Fruit fly (Drosophila melanogaster) whole organism, embryonic: ENCODE results near the gene wrm2.
A peak's percentile ranks its signal among the peaks of the same experiment; 100 is the strongest.

Experiments
- C15 ChIP-seq: fragments of 200-800 bp; sonication (Bioruptor generic); IDR thresholded peaks from 3 replicates; pipeline ENCODE4 v1.3.6; 2022; ENCODE audit warnings: missing biosample characterization, missing genetic modification characterization
- CG10979 ChIP-seq: fragments of 200-800 bp; sonication (Bioruptor generic); optimal IDR thresholded peaks from 2 replicates; lab custom pipeline; 2018; ENCODE audit warnings: missing biosample characterization, mild to moderate bottlenecking, missing genetic modification characterization, moderate library complexity
- CG11456 ChIP-seq: fragments of 200-800 bp; sonication (Bioruptor generic); IDR thresholded peaks from 3 replicates; pipeline ENCODE4 v1.3.6; 2022; ENCODE audit warnings: missing biosample characterization, missing genetic modification characterization
- CG11560 ChIP-seq: fragments of 200-800 bp; sonication (Bioruptor generic); IDR thresholded peaks from 3 replicates; pipeline ENCODE4 v1.3.6; 2022; ENCODE audit warnings: missing biosample characterization, missing genetic modification characterization
- CG12299 ChIP-seq: fragments of 200-800 bp; sonication (Bioruptor generic); optimal IDR thresholded peaks from 2 replicates; lab custom pipeline; 2018; ENCODE audit warnings: missing biosample characterization, mild to moderate bottlenecking, missing genetic modification characterization
- CG1529 ChIP-seq: fragments of 200-800 bp; sonication (Bioruptor generic); optimal IDR thresholded peaks from 3 replicates; lab custom pipeline; 2018; ENCODE audit warnings: missing biosample characterization, missing genetic modification characterization
- CG15514 ChIP-seq: fragments of 200-800 bp; sonication (Bioruptor generic); optimal IDR thresholded peaks from 3 replicates; lab custom pipeline; 2017; ENCODE audit warnings: missing biosample characterization, missing genetic modification characterization, mild to moderate bottlenecking, moderate library complexity, missing genetic modification reagents
- CG2129 ChIP-seq: fragments of 200-800 bp; sonication (Bioruptor generic); IDR thresholded peaks from 2 replicates; pipeline ENCODE4 v1.3.6; 2022; ENCODE audit warnings: missing biosample characterization, missing genetic modification characterization; ENCODE audit not compliant: partially characterized antibody
- CG31365 ChIP-seq: fragments of 200-800 bp; sonication (Bioruptor generic); optimal IDR thresholded peaks from 2 replicates; lab custom pipeline; 2018; ENCODE audit warnings: missing biosample characterization, mild to moderate bottlenecking, missing genetic modification characterization
- CG34422 ChIP-seq: fragments of 200-800 bp; sonication (Bioruptor generic); IDR thresholded peaks from 3 replicates; pipeline ENCODE4 v1.3.6; 2022; ENCODE audit warnings: missing biosample characterization, missing genetic modification characterization
- CG3726 ChIP-seq: fragments of 200-800 bp; sonication (Bioruptor generic); IDR thresholded peaks from 3 replicates; pipeline ENCODE4, ENCODE4 v1.3.6; 2022; ENCODE audit warnings: missing biosample characterization, missing genetic modification characterization
- CG3995 ChIP-seq: fragments of 200-800 bp; sonication (Bioruptor generic); optimal IDR thresholded peaks from 3 replicates; lab custom pipeline; 2016; ENCODE audit warnings: missing biosample characterization, missing genetic modification characterization
- CG4820 ChIP-seq: fragments of 200-800 bp; sonication (Bioruptor generic); optimal IDR thresholded peaks from 3 replicates; lab custom pipeline; 2016; ENCODE audit warnings: missing biosample characterization, missing genetic modification characterization
- CG8944 ChIP-seq: fragments of 200-800 bp; sonication (Bioruptor generic); optimal IDR thresholded peaks from 3 replicates; lab custom pipeline; 2016; ENCODE audit warnings: missing biosample characterization, missing genetic modification characterization
- CG9215 ChIP-seq: fragments of 200-800 bp; sonication (Bioruptor generic); IDR thresholded peaks from 2 replicates; pipeline ENCODE4 v1.3.6; 2022; ENCODE audit warnings: missing biosample characterization, missing genetic modification characterization
- CTCF ChIP-seq: fragments of 200-800 bp; sonication (Bioruptor generic); optimal IDR thresholded peaks from 2 replicates; lab custom pipeline; 2017; ENCODE audit warnings: missing biosample characterization, mild to moderate bottlenecking, missing genetic modification characterization, moderate library complexity
- CkIIα-i1 ChIP-seq: fragments of 200-800 bp; sonication (Bioruptor generic); IDR thresholded peaks from 2 replicates; pipeline ENCODE4 v1.3.6; 2022; ENCODE audit warnings: missing biosample characterization, missing genetic modification characterization
- MTF-1 ChIP-seq: fragments of 200-800 bp; sonication (Bioruptor generic); optimal IDR thresholded peaks from 2 replicates; lab custom pipeline; 2018; ENCODE audit warnings: missing biosample characterization, mild to moderate bottlenecking, missing genetic modification characterization, borderline replicate concordance
- Opbp ChIP-seq: fragments of 200-800 bp; sonication (Bioruptor generic); IDR thresholded peaks from 3 replicates; pipeline ENCODE4 v1.3.6; 2022; ENCODE audit warnings: missing biosample characterization, missing genetic modification characterization; ENCODE audit not compliant: partially characterized antibody
- Optix ChIP-seq: fragments of 200-800 bp; sonication (Bioruptor generic); IDR thresholded peaks from 3 replicates; pipeline ENCODE4 v1.3.6; 2022; ENCODE audit warnings: missing biosample characterization, missing genetic modification characterization
- Rx ChIP-seq: fragments of 200-800 bp; sonication (Bioruptor generic); IDR thresholded peaks from 2 replicates; pipeline ENCODE4 v1.3.6; 2022; ENCODE audit warnings: missing biosample characterization, missing genetic modification characterization
- Spps ChIP-seq: fragments of 200-800 bp; sonication (Bioruptor generic); optimal IDR thresholded peaks from 2 replicates; lab custom pipeline; 2018; ENCODE audit warnings: missing biosample characterization, mild to moderate bottlenecking, missing genetic modification characterization
- Trl ChIP-seq, 3 experiments: fragments of >200 bp in 2 of 3; fragments of 200-800 bp in 1 of 3; sonication (Bioruptor generic) in 1 of 3; optimal IDR thresholded peaks; 2 replicates in 1 of 3; 3 replicates in 2 of 3; lab custom pipeline; 2016 to 2017; ENCODE audit warnings: missing biosample characterization in 1 of 3, missing genetic modification characterization in 1 of 3
- Usf ChIP-seq: fragments of 200-800 bp; sonication (Bioruptor generic); optimal IDR thresholded peaks from 2 replicates; lab custom pipeline; 2017; ENCODE audit warnings: missing genotype, missing biosample characterization, missing genetic modification characterization
- YL-1 ChIP-seq: fragments of 200-800 bp; sonication (Bioruptor generic); optimal IDR thresholded peaks from 3 replicates; lab custom pipeline; 2017; ENCODE audit warnings: missing biosample characterization, mild to moderate bottlenecking, missing genetic modification characterization
- al ChIP-seq: fragments of 200-800 bp; sonication (Bioruptor generic); IDR thresholded peaks from 2 replicates; pipeline ENCODE4 v1.3.6; 2022; ENCODE audit warnings: missing biosample characterization, missing genetic modification characterization
- ash1 ChIP-seq: fragments of 200-800 bp; sonication (Bioruptor generic); optimal IDR thresholded peaks from 2 replicates; lab custom pipeline; 2018; ENCODE audit warnings: missing biosample characterization, mild to moderate bottlenecking, missing genetic modification characterization
- az2 ChIP-seq: fragments of 200-800 bp; sonication (Bioruptor generic); optimal IDR thresholded peaks from 3 replicates; lab custom pipeline; 2016; ENCODE audit warnings: missing biosample characterization, missing genetic modification characterization
- chif ChIP-seq, 2 experiments: fragments of 200-800 bp; sonication (Bioruptor generic); optimal IDR thresholded peaks; 3 replicates each; lab custom pipeline; 2016; ENCODE audit warnings: missing biosample characterization in 2 of 2, missing genetic modification characterization in 2 of 2
- crol ChIP-seq: fragments of 200-800 bp; sonication (Bioruptor generic); IDR thresholded peaks from 2 replicates; pipeline ENCODE4 v1.3.6; 2022; ENCODE audit warnings: missing biosample characterization, missing genetic modification characterization
- dmrt99B ChIP-seq: fragments of 200-800 bp; sonication (Bioruptor generic); optimal IDR thresholded peaks from 2 replicates; lab custom pipeline; 2018; ENCODE audit warnings: missing biosample characterization, mild to moderate bottlenecking, missing genetic modification characterization, moderate library complexity
- ftz-f1 ChIP-seq: fragments of 200-800 bp; sonication (Bioruptor generic); optimal IDR thresholded peaks from 2 replicates; lab custom pipeline; 2016; ENCODE audit warnings: missing biosample characterization, missing genetic modification characterization
- grn ChIP-seq: fragments of 200-800 bp; sonication (Bioruptor generic); optimal IDR thresholded peaks from 3 replicates; lab custom pipeline; 2017; ENCODE audit warnings: missing biosample characterization, missing genetic modification characterization
- ind ChIP-seq: fragments of 200-800 bp; sonication (Bioruptor generic); optimal IDR thresholded peaks from 3 replicates; lab custom pipeline; 2016; ENCODE audit warnings: missing biosample characterization, missing genetic modification characterization
- knrl ChIP-seq: fragments of 200-800 bp; sonication (Bioruptor generic); IDR thresholded peaks from 3 replicates; pipeline ENCODE4 v1.3.6; 2022; ENCODE audit warnings: missing biosample characterization, missing genetic modification characterization; ENCODE audit not compliant: partially characterized antibody
- lilli ChIP-seq: fragments of 200-800 bp; sonication (Bioruptor generic); optimal IDR thresholded peaks from 3 replicates; lab custom pipeline; 2016; ENCODE audit warnings: missing biosample characterization, missing genetic modification characterization
- pan ChIP-seq, 4 experiments: fragments of >200 bp in 3 of 4; fragments of 200-800 bp in 1 of 4; sonication (Bioruptor generic) in 1 of 4; optimal IDR thresholded peaks in 3 of 4; IDR thresholded peaks in 1 of 4; 2 replicates each; pipeline versions ENCODE4 v1.3.6 to Lab custom; 2017 to 2022; ENCODE audit warnings: missing biosample characterization in 2 of 4, missing genetic modification characterization in 2 of 4, mixed read lengths in 1 of 4
- pho ChIP-seq: fragments of 200-800 bp; sonication (Bioruptor generic); optimal IDR thresholded peaks from 2 replicates; lab custom pipeline; 2016; ENCODE audit warnings: missing biosample characterization, missing genetic modification characterization
- pnt ChIP-seq: fragments of 200-800 bp; sonication (Bioruptor generic); optimal IDR thresholded peaks from 3 replicates; lab custom pipeline; 2016; ENCODE audit warnings: missing biosample characterization, missing genetic modification characterization
- salm ChIP-seq: fragments of 200-800 bp; sonication (Bioruptor generic); optimal IDR thresholded peaks from 2 replicates; lab custom pipeline; 2018; ENCODE audit warnings: missing biosample characterization, mild to moderate bottlenecking, missing genetic modification characterization
- sc ChIP-seq, 3 experiments: fragments of >200 bp in 2 of 3; fragments of 200-800 bp in 1 of 3; sonication (Bioruptor generic) in 1 of 3; optimal IDR thresholded peaks; 2 replicates in 2 of 3; 3 replicates in 1 of 3; lab custom pipeline; 2017; ENCODE audit warnings: mild to moderate bottlenecking in 1 of 3, missing biosample characterization in 1 of 3, missing genetic modification characterization in 1 of 3, missing genetic modification reagents in 1 of 3
- shn ChIP-seq: fragments of 200-800 bp; sonication (Bioruptor generic); optimal IDR thresholded peaks from 3 replicates; lab custom pipeline; 2016; ENCODE audit warnings: missing biosample characterization, missing genetic modification characterization
- toy ChIP-seq: fragments of 200-800 bp; sonication (Bioruptor generic); IDR thresholded peaks from 2 replicates; pipeline ENCODE4 v1.3.6; 2022; ENCODE audit warnings: missing biosample characterization, missing genetic modification characterization
- unc-4 ChIP-seq: fragments of 200-800 bp; sonication (Bioruptor generic); IDR thresholded peaks from 2 replicates; pipeline ENCODE4 v1.3.6; 2022; ENCODE audit warnings: missing biosample characterization, missing genetic modification characterization; ENCODE audit not compliant: partially characterized antibody
- zfh2 ChIP-seq: fragments of 200-800 bp; sonication (Bioruptor generic); optimal IDR thresholded peaks from 2 replicates; lab custom pipeline; 2016; ENCODE audit warnings: missing biosample characterization, missing genetic modification characterization

The wrm2 gene

dm6 chr3L:7356386-7357117, 21.5 kb upstream of the wrm2 start, which contains the start of gene CTCF (continued):
- TF ChIP-seq ftz-f1 (GFP tag; lab: Kevin White, UChicago) (peak; percentile 29), CG11456 (GFP tag; lab: Robert Waterston, UW) (peak; percentile 73; the same call in 2 of the 3 replicates), CG2129 (GFP tag; lab: Robert Waterston, UW) (peak; percentile 63), lilli (GFP tag; lab: Kevin White, UChicago) (peak; percentile 46), CG4820 (GFP tag; lab: Kevin White, UChicago) (peak; percentile 38), CTCF (peak; percentile 100), az2 (peak; percentile 31), ind (peak; percentile 4), Spps (tag; lab: Kevin White, UChicago) (no peak), Rx (GFP tag; lab: Robert Waterston, UW) (no peak), ash1 (GFP tag; lab: Kevin White, UChicago) (no peak), CG11560 (tag; lab: Robert Waterston, UW) (no peak), pan (optimal IDR thresholded peaks at IDR 0.05; lab: Kevin White, UChicago) (no peak), pan (GFP tag; optimal IDR thresholded peaks at IDR 0.05 in 1 of 2, IDR thresholded peaks at IDR 0.05 in 1 of 2) (peak in 1 of 2 experiments; percentile 68), unc-4 (peak; percentile 88), CG34422 (peak; percentile 63), C15 (GFP tag; lab: Robert Waterston, UW) (no peak), CG15514 (GFP tag; lab: Kevin White, UChicago) (peak; percentile 95), YL-1 (GFP tag; lab: Kevin White, UChicago) (peak; percentile 87), Trl (optimal IDR thresholded peaks at IDR 0.05; lab: Kevin White, UChicago) (no peak), Trl (GFP tag; optimal IDR thresholded peaks at IDR 0.05; lab: Kevin White, UChicago) (peak; percentile 17), chif (GFP tag; optimal IDR thresholded peaks at IDR 0.05; lab: Kevin White, UChicago) (peak in 1 of 2 experiments; percentile 50), Usf (GFP tag; lab: Kevin White, UChicago) (no peak), CG9215 (GFP tag; lab: Robert Waterston, UW) (no peak), MTF-1 (GFP tag; lab: Kevin White, UChicago) (no peak), CG3995 (GFP tag; lab: Kevin White, UChicago) (no peak), Opbp (GFP tag; lab: Robert Waterston, UW) (no peak; the same call in 1 of the 3 replicates), pnt (GFP tag; lab: Kevin White, UChicago) (peak; percentile 41), grn (GFP tag; lab: Kevin White, UChicago) (peak; percentile 53), salm (tag; lab: Kevin White, UChicago) (peak; percentile 5), CG8944 (GFP tag; lab: Kevin White, UChicago) (peak; percentile 41), CG12299 (tag; lab: Kevin White, UChicago) (no peak), sc (optimal IDR thresholded peaks at IDR 0.05; lab: Kevin White, UChicago) (no peak), sc (GFP tag; optimal IDR thresholded peaks at IDR 0.05; lab: Kevin White, UChicago) (no peak), dmrt99B (tag; lab: Kevin White, UChicago) (peak; percentile 16), CkIIα-i1 (GFP tag; lab: Robert Waterston, UW) (no peak), CG3726 (GFP tag; lab: Robert Waterston, UW) (no peak), crol (GFP tag; lab: Robert Waterston, UW) (no peak), al (GFP tag; lab: Robert Waterston, UW) (no peak), Optix (no peak), CG31365 (tag; lab: Kevin White, UChicago) (no peak), shn (GFP tag; lab: Kevin White, UChicago) (no peak), CG10979 (tag; lab: Kevin White, UChicago) (peak; percentile 40), toy (no peak), knrl (GFP tag; lab: Robert Waterston, UW) (peak; percentile 82), CG1529 (GFP tag; lab: Kevin White, UChicago) (no peak), zfh2 (no peak), pho (no peak)
